Fruit fly (Drosophila melanogaster) whole organism, embryonic: ENCODE data around the gene ovm.

Experiments used
- Asciz ChIP-seq: fragments of 200-800 bp; sonication (Bioruptor generic); optimal IDR thresholded peaks from 2 replicates; lab custom pipeline; 2017; ENCODE audit warnings: missing biosample characterization, mild to moderate bottlenecking, missing genetic modification characterization, missing genetic modification reagents
- Bdp1 ChIP-seq: fragments of 200-800 bp; sonication (Bioruptor generic); optimal IDR thresholded peaks from 3 replicates; lab custom pipeline; 2016; ENCODE audit warnings: missing biosample characterization, missing genetic modification characterization
- Bgb ChIP-seq: fragments of 200-800 bp; sonication (Bioruptor generic); IDR thresholded peaks from 2 replicates; pipeline ENCODE4 v1.3.6; 2022; ENCODE audit warnings: missing biosample characterization, missing genetic modification characterization; ENCODE audit not compliant: partially characterized antibody
- C15 ChIP-seq: fragments of 200-800 bp; sonication (Bioruptor generic); IDR thresholded peaks from 3 replicates; pipeline ENCODE4 v1.3.6; 2022; ENCODE audit warnings: missing biosample characterization, missing genetic modification characterization
- CG12236 ChIP-seq: fragments of 200-800 bp; sonication (Bioruptor generic); optimal IDR thresholded peaks from 2 replicates; lab custom pipeline; 2016; ENCODE audit warnings: missing biosample characterization, missing genetic modification characterization
- CG1233 ChIP-seq: fragments of 200-800 bp; sonication (Bioruptor generic); optimal IDR thresholded peaks from 4 replicates; lab custom pipeline; 2018; ENCODE audit warnings: missing biosample characterization, mild to moderate bottlenecking, missing genetic modification characterization
- CG13775 ChIP-seq: fragments of 200-800 bp; sonication (Bioruptor generic); optimal IDR thresholded peaks from 3 replicates; lab custom pipeline; 2017; ENCODE audit warnings: missing biosample characterization, mild to moderate bottlenecking, missing genetic modification characterization
- CG14965 ChIP-seq: fragments of 200-800 bp; sonication (Bioruptor generic); optimal IDR thresholded peaks from 2 replicates; lab custom pipeline; 2016; ENCODE audit warnings: missing biosample characterization, missing genetic modification characterization, borderline replicate concordance
- CG17568 ChIP-seq: fragments of 200-800 bp; sonication (Bioruptor generic); optimal IDR thresholded peaks from 2 replicates; lab custom pipeline; 2018; ENCODE audit warnings: missing biosample characterization, mild to moderate bottlenecking, missing genetic modification characterization, moderate library complexity
- CG30431 ChIP-seq: fragments of 200-800 bp; sonication (Bioruptor generic); optimal IDR thresholded peaks from 2 replicates; lab custom pipeline; 2017; ENCODE audit warnings: missing biosample characterization, missing genetic modification characterization
- CG3065 ChIP-seq: fragments of 200-800 bp; sonication (Bioruptor generic); optimal IDR thresholded peaks from 2 replicates; lab custom pipeline; 2016; ENCODE audit warnings: missing biosample characterization, missing genetic modification characterization
- CG31388 ChIP-seq: fragments of 200-800 bp; sonication (Bioruptor generic); optimal IDR thresholded peaks from 2 replicates; lab custom pipeline; 2016; ENCODE audit warnings: missing biosample characterization, missing genetic modification characterization
- CG3281 ChIP-seq: fragments of 200-800 bp; sonication (Bioruptor generic); optimal IDR thresholded peaks from 3 replicates; lab custom pipeline; 2017; ENCODE audit warnings: missing biosample characterization, mild to moderate bottlenecking, missing genetic modification characterization
- CG3407 ChIP-seq: fragments of 200-800 bp; sonication (Bioruptor generic); optimal IDR thresholded peaks from 2 replicates; lab custom pipeline; 2018; ENCODE audit warnings: missing biosample characterization, mild to moderate bottlenecking, missing genetic modification characterization
- CG4820 ChIP-seq: fragments of 200-800 bp; sonication (Bioruptor generic); optimal IDR thresholded peaks from 3 replicates; lab custom pipeline; 2016; ENCODE audit warnings: missing biosample characterization, missing genetic modification characterization
- CG5180 ChIP-seq: fragments of 200-800 bp; sonication (Bioruptor generic); optimal IDR thresholded peaks from 3 replicates; lab custom pipeline; 2017; ENCODE audit warnings: missing biosample characterization, missing genetic modification characterization, mild to moderate bottlenecking, moderate library complexity, missing genetic modification reagents
- CG6791 ChIP-seq: fragments of 200-800 bp; sonication (Bioruptor generic); IDR thresholded peaks from 3 replicates; pipeline ENCODE4 v1.3.6; 2022; ENCODE audit warnings: missing biosample characterization, missing genetic modification characterization; ENCODE audit not compliant: partially characterized antibody
- CG7963 ChIP-seq: fragments of 200-800 bp; sonication (Bioruptor generic); IDR thresholded peaks from 3 replicates; pipeline ENCODE4 v1.3.6; 2022; ENCODE audit warnings: missing biosample characterization, missing genetic modification characterization; ENCODE audit not compliant: partially characterized antibody
- Elba2 ChIP-seq: fragments of 200-800 bp; sonication (Bioruptor generic); optimal IDR thresholded peaks from 3 replicates; lab custom pipeline; 2016; ENCODE audit warnings: missing biosample characterization, missing genetic modification characterization
- Fer2 ChIP-seq: fragments of 200-800 bp; sonication (Bioruptor generic); optimal IDR thresholded peaks from 2 replicates; lab custom pipeline; 2018; ENCODE audit warnings: missing biosample characterization, mild to moderate bottlenecking, missing genetic modification characterization, moderate library complexity
- Gug ChIP-seq: fragments of 200-800 bp; sonication (Bioruptor generic); IDR thresholded peaks from 4 replicates; pipeline ENCODE4 v1.3.6; 2022; ENCODE audit warnings: missing biosample characterization, missing genetic modification characterization
- Kr ChIP-seq: fragments of 200-800 bp; sonication (Bioruptor generic); optimal IDR thresholded peaks from 2 replicates; lab custom pipeline; 2017; ENCODE audit warnings: missing biosample characterization, mild to moderate bottlenecking, missing genetic modification characterization
- Myb ChIP-seq: fragments of 200-800 bp; sonication (Bioruptor generic); optimal IDR thresholded peaks from 2 replicates; lab custom pipeline; 2016; ENCODE audit warnings: missing biosample characterization, missing genetic modification characterization
- PHDP ChIP-seq: fragments of 200-800 bp; sonication (Bioruptor generic); optimal IDR thresholded peaks from 3 replicates; lab custom pipeline; 2018; ENCODE audit warnings: missing biosample characterization, mild to moderate bottlenecking, missing genetic modification characterization, moderate library complexity
- Rfx ChIP-seq: fragments of 200-800 bp; sonication (Bioruptor generic); IDR thresholded peaks from 2 replicates; pipeline ENCODE4 v1.3.6; 2022; ENCODE audit warnings: missing biosample characterization, missing genetic modification characterization
- Spps ChIP-seq: fragments of 200-800 bp; sonication (Bioruptor generic); optimal IDR thresholded peaks from 2 replicates; lab custom pipeline; 2018; ENCODE audit warnings: missing biosample characterization, mild to moderate bottlenecking, missing genetic modification characterization
- Ssrp ChIP-seq: fragments of 200-800 bp; sonication (Bioruptor generic); optimal IDR thresholded peaks from 2 replicates; lab custom pipeline; 2018; ENCODE audit warnings: missing biosample characterization, mild to moderate bottlenecking, missing genetic modification characterization, moderate library complexity
- Vsx1 ChIP-seq: fragments of 200-800 bp; sonication (Bioruptor generic); optimal IDR thresholded peaks from 2 replicates; lab custom pipeline; 2017; ENCODE audit warnings: missing biosample characterization, mild to moderate bottlenecking, missing genetic modification characterization, missing genetic modification reagents
- bowl ChIP-seq: fragments of 200-800 bp; sonication (Bioruptor generic); IDR thresholded peaks from 2 replicates; pipeline ENCODE4 v1.3.6; 2022; ENCODE audit warnings: missing biosample characterization, missing genetic modification characterization
- bsh ChIP-seq, 2 experiments: fragments of 200-800 bp; sonication (Bioruptor generic); optimal IDR thresholded peaks; 2 replicates each; lab custom pipeline; 2017 to 2018; ENCODE audit warnings: mild to moderate bottlenecking in 2 of 2, missing biosample characterization in 2 of 2, missing genetic modification characterization in 2 of 2, moderate library complexity in 1 of 2
- cato ChIP-seq: fragments of 200-800 bp; sonication (Bioruptor generic); optimal IDR thresholded peaks from 2 replicates; lab custom pipeline; 2016; ENCODE audit warnings: missing biosample characterization, missing genetic modification characterization, borderline replicate concordance
- ci ChIP-seq: fragments of 200-800 bp; sonication (Bioruptor generic); IDR thresholded peaks from 3 replicates; pipeline ENCODE4 v1.3.6; 2022; ENCODE audit warnings: missing biosample characterization, missing genetic modification characterization
- corto ChIP-seq: fragments of 200-800 bp; sonication (Bioruptor generic); optimal IDR thresholded peaks from 2 replicates; lab custom pipeline; 2016; ENCODE audit warnings: missing biosample characterization, mild to moderate bottlenecking, missing genetic modification characterization, moderate library complexity
- crol ChIP-seq: fragments of 200-800 bp; sonication (Bioruptor generic); IDR thresholded peaks from 2 replicates; pipeline ENCODE4 v1.3.6; 2022; ENCODE audit warnings: missing biosample characterization, missing genetic modification characterization
- da ChIP-seq: fragments of 200-800 bp; sonication (Bioruptor generic); optimal IDR thresholded peaks from 2 replicates; lab custom pipeline; 2016; ENCODE audit warnings: missing biosample characterization, missing genetic modification characterization
- disco-r ChIP-seq: fragments of 200-800 bp; sonication (Bioruptor generic); optimal IDR thresholded peaks from 2 replicates; lab custom pipeline; 2016; ENCODE audit warnings: missing biosample characterization, missing genetic modification characterization
- gro ChIP-seq: fragments of 200-800 bp; sonication (Bioruptor generic); optimal IDR thresholded peaks from 2 replicates; lab custom pipeline; 2016; ENCODE audit warnings: missing biosample characterization, missing genetic modification characterization
- ind ChIP-seq: fragments of 200-800 bp; sonication (Bioruptor generic); optimal IDR thresholded peaks from 3 replicates; lab custom pipeline; 2016; ENCODE audit warnings: missing biosample characterization, missing genetic modification characterization
- inv ChIP-seq: fragments of 200-800 bp; sonication (Bioruptor generic); IDR thresholded peaks from 2 replicates; pipeline ENCODE4 v1.3.6; 2022; ENCODE audit warnings: missing biosample characterization, missing genetic modification characterization; ENCODE audit not compliant: partially characterized antibody
- kay ChIP-seq: fragments of 200-800 bp; sonication (Bioruptor generic); optimal IDR thresholded peaks from 2 replicates; lab custom pipeline; 2016; ENCODE audit warnings: missing biosample characterization, missing genetic modification characterization
- onecut ChIP-seq: fragments of 200-800 bp; sonication (Bioruptor generic); IDR thresholded peaks from 2 replicates; pipeline ENCODE4 v1.3.6; 2022; ENCODE audit warnings: missing biosample characterization, missing genetic modification characterization
- pros ChIP-seq: fragments of 200-800 bp; sonication (Bioruptor generic); optimal IDR thresholded peaks from 3 replicates; lab custom pipeline; 2019; ENCODE audit warnings: missing biosample characterization, mild to moderate bottlenecking, missing genetic modification characterization, moderate library complexity
- rib ChIP-seq: fragments of 200-800 bp; sonication (Bioruptor generic); IDR thresholded peaks from 2 replicates; pipeline ENCODE4 v1.3.6; 2022; ENCODE audit warnings: missing biosample characterization, missing genetic modification characterization
- ro ChIP-seq: fragments of 200-800 bp; sonication (Bioruptor generic); IDR thresholded peaks from 2 replicates; pipeline ENCODE4 v1.3.6; 2022; ENCODE audit warnings: missing biosample characterization, missing genetic modification characterization
- sd ChIP-seq: fragments of 200-800 bp; sonication (Bioruptor generic); optimal IDR thresholded peaks from 3 replicates; lab custom pipeline; 2018; ENCODE audit warnings: missing biosample characterization, mild to moderate bottlenecking, missing genetic modification characterization, moderate library complexity
- so ChIP-seq: fragments of 200-800 bp; sonication (Bioruptor generic); IDR thresholded peaks from 3 replicates; pipeline ENCODE4 v1.3.6; 2022; ENCODE audit warnings: missing biosample characterization, missing genetic modification characterization
- sob ChIP-seq: fragments of 200-800 bp; sonication (Bioruptor generic); IDR thresholded peaks from 2 replicates; pipeline ENCODE4 v1.3.6; 2022; ENCODE audit warnings: missing biosample characterization, missing genetic modification characterization
- tap ChIP-seq: fragments of 200-800 bp; optimal IDR thresholded peaks from 3 replicates; lab custom pipeline; 2019; ENCODE audit warnings: missing biosample characterization, mild to moderate bottlenecking, missing genetic modification characterization, moderate library complexity
- wdn ChIP-seq: fragments of 200-800 bp; sonication (Bioruptor generic); IDR thresholded peaks from 2 replicates; pipeline ENCODE4 v1.3.6; 2022; ENCODE audit warnings: missing biosample characterization, missing genetic modification characterization
- zen ChIP-seq: fragments of 200-800 bp; sonication (Bioruptor generic); optimal IDR thresholded peaks from 3 replicates; lab custom pipeline; 2018; ENCODE audit warnings: missing biosample characterization, mild to moderate bottlenecking, missing genetic modification characterization, moderate library complexity

ovm gene

DNA sequence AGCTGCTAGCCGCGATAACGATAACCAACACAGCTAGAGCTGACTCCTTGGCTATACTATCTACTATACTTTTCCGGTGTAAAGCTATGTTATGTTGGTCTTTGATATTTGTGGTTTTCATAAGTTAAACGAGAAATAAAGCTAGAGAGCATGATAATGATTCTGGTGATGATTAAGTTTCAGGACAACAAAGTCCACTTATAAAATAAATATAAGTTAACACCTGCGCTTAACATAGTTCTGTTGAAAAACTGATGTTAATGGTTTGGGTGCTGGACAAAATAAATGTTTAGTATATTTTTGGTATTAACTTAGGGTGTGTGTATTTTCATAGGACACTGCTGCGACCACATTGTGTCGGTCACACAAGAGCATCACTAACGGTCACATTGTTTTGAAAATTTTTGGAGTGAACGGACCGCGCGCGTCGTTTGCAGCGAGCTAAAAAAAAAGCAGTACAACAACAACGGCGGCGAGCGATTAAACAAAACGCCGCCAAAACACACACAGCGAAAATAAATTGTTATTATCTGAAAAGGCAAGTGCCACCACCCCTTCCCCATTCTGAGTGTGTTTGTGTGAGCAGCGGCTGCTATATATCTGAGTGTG lies 18.0 kb upstream of the ovm start, which contains the start of the genes CG33635 and spen (continued):
- TF ChIP-seq Vsx1 (GFP tag; lab: Kevin White, UChicago) (no peak), tap (tag; lab: Kevin White, UChicago) (peak; percentile 15), Bdp1 (GFP tag; lab: Kevin White, UChicago) (no peak), gro (GFP tag; lab: Kevin White, UChicago) (peak; percentile 28), Fer2 (tag; lab: Kevin White, UChicago) (no peak), wdn (GFP tag; lab: Robert Waterston, UW) (no peak), bowl (GFP tag; lab: Robert Waterston, UW) (no peak), inv (GFP tag; lab: Robert Waterston, UW) (no peak), Kr (GFP tag; lab: Kevin White, UChicago) (no peak), onecut (GFP tag; lab: Robert Waterston, UW) (peak; percentile 61), zen (peak; percentile 33), bsh (GFP tag; optimal IDR thresholded peaks at IDR 0.05; lab: Kevin White, UChicago) (peak in 1 of 2 experiments; percentile 2), CG3281 (GFP tag; lab: Kevin White, UChicago) (peak; percentile 46), CG17568 (GFP tag; lab: Kevin White, UChicago) (peak; percentile 13), Myb (GFP tag; lab: Kevin White, UChicago) (peak; percentile 28), CG6791 (no peak), Elba2 (GFP tag; lab: Kevin White, UChicago) (no peak), rib (GFP tag; lab: Robert Waterston, UW) (no peak), sob (GFP tag; lab: Robert Waterston, UW) (no peak), CG31388 (GFP tag; lab: Kevin White, UChicago) (no peak), CG5180 (GFP tag; lab: Kevin White, UChicago) (no peak), cato (GFP tag; lab: Kevin White, UChicago) (no peak), Spps (peak; percentile 35), sd (tag; lab: Kevin White, UChicago) (peak; percentile 52), CG30431 (GFP tag; lab: Kevin White, UChicago) (no peak), Asciz (GFP tag; lab: Kevin White, UChicago) (peak; percentile 40), C15 (GFP tag; lab: Robert Waterston, UW) (no peak), Gug (no peak), so (GFP tag; lab: Robert Waterston, UW) (no peak), ro (no peak), CG3407 (peak; percentile 76), ci (GFP tag; lab: Robert Waterston, UW) (no peak), crol (GFP tag; lab: Robert Waterston, UW) (no peak), kay (GFP tag; lab: Kevin White, UChicago) (no peak), CG14965 (GFP tag; lab: Kevin White, UChicago) (no peak), PHDP (tag; lab: Kevin White, UChicago) (peak; percentile 23), CG3065 (no peak), da (GFP tag; lab: Kevin White, UChicago) (no peak), CG7963 (GFP tag; lab: Robert Waterston, UW) (no peak), pros (GFP tag; lab: Kevin White, UChicago) (peak; percentile 59), Bgb (GFP tag; lab: Robert Waterston, UW) (no peak), Rfx (GFP tag; lab: Robert Waterston, UW) (no peak), CG13775 (peak; percentile 30), CG4820 (no peak), CG1233 (peak; percentile 43), CG12236 (no peak), disco-r (GFP tag; lab: Kevin White, UChicago) (no peak), corto (GFP tag; lab: Kevin White, UChicago) (peak; percentile 49), ind (GFP tag; lab: Kevin White, UChicago) (no peak), Ssrp (tag; lab: Kevin White, UChicago) (no peak)
